Worm (Caenorhabditis elegans) whole organism, L2 larva: ENCODE data around the gene ttr-17.

ENCODE experiments used
- F13H6.1 ChIP-seq: sonication (generic microtip); optimal IDR thresholded peaks from 2 replicates; lab custom pipeline; 2016; ENCODE audit warnings: missing genetic modification characterization, missing compliant biosample characterization
- ZK546.5 ChIP-seq: sonication (generic microtip); optimal IDR thresholded peaks from 2 replicates; lab custom pipeline; 2017; ENCODE audit warnings: missing biosample characterization, missing genetic modification characterization
- ama-1 ChIP-seq: fragments of 150-350 bp; optimal IDR thresholded peaks from 2 replicates; lab custom pipeline; 2018; ENCODE audit warnings: inconsistent platforms
- dmd-4 ChIP-seq: sonication (generic microtip); optimal IDR thresholded peaks from 2 replicates; lab custom pipeline; 2017; ENCODE audit warnings: missing biosample characterization, missing genetic modification characterization
- elt-1 ChIP-seq: fragments of 150-350 bp; optimal IDR thresholded peaks from 2 replicates; lab custom pipeline; 2014; ENCODE audit warnings: missing biosample characterization, missing genetic modification characterization
- elt-3 ChIP-seq: sonication (generic microtip); optimal IDR thresholded peaks from 2 replicates; lab custom pipeline; 2017; ENCODE audit warnings: missing biosample characterization, missing genetic modification characterization
- fos-1 ChIP-seq: fragments of 150-350 bp; optimal IDR thresholded peaks from 2 replicates; lab custom pipeline; 2014; ENCODE audit warnings: missing biosample characterization, missing genetic modification characterization
- lsy-2 ChIP-seq, 2 experiments: fragments of 150-350 bp in 1 of 2; sonication (generic microtip) in 1 of 2; optimal IDR thresholded peaks; 2 replicates each; lab custom pipeline; 2014 to 2017; ENCODE audit warnings: missing biosample characterization in 2 of 2, missing genetic modification characterization in 2 of 2
- nhr-12 ChIP-seq: fragments of 150-350 bp; optimal IDR thresholded peaks from 2 replicates; lab custom pipeline; 2014; ENCODE audit warnings: missing biosample characterization, missing genetic modification characterization
- nhr-237 ChIP-seq: fragments of 150-350 bp; optimal IDR thresholded peaks from 2 replicates; lab custom pipeline; 2014; ENCODE audit warnings: missing biosample characterization, missing genetic modification characterization
- sma-9 ChIP-seq, 2 experiments: fragments of 150-350 bp in 1 of 2; sonication (generic microtip) in 1 of 2; optimal IDR thresholded peaks; 2 replicates each; lab custom pipeline; 2014 to 2016; ENCODE audit warnings: missing genetic modification characterization in 2 of 2, mild to moderate bottlenecking in 1 of 2, missing biosample characterization in 1 of 2, missing compliant biosample characterization in 1 of 2, missing genetic modification reagents in 1 of 2, moderate library complexity in 1 of 2
- unc-39 ChIP-seq: fragments of 150-350 bp; optimal IDR thresholded peaks from 2 replicates; lab custom pipeline; 2014; ENCODE audit warnings: missing biosample characterization, missing genetic modification characterization
- unc-62 ChIP-seq: fragments of 150-350 bp; optimal IDR thresholded peaks from 2 replicates; lab custom pipeline; 2014; ENCODE audit warnings: missing biosample characterization, missing genetic modification reagents, missing genetic modification characterization
- ztf-11 ChIP-seq: sonication (generic microtip); optimal IDR thresholded peaks from 2 replicates; lab custom pipeline; 2017; ENCODE audit warnings: missing biosample characterization, missing genetic modification characterization

DNA sequence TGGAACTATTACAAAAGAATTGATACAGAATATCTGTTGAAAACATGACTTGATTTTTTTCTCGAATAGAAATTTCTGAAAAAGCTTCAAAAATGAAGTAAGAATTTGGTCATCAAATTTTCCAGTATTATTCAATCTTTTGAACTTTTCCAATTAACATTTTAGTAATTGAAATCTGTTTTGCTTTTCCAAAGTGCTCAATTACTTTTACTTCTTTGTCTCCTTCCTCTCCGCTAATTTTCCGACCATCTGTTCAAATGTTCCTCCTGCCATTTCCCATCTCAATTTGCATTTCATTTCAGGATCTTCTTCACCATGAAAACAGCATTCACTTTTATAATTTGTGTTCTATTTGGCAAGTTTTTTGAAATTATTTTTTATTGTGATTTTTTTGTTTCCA lies 18.0 kb downstream of the ttr-17 start, which contains the start of gene F36H1.11:
- TF ChIP-seq elt-1 (no peak), fos-1 (no peak), unc-39 (tag; lab: Kevin White, UChicago) (no peak), lsy-2 (tag; optimal IDR thresholded peaks at IDR 0.05; lab: Kevin White, UChicago) (no peak), ztf-11 (tag; lab: Kevin White, UChicago) (no peak), unc-62 (GFP tag; lab: Kevin White, UChicago) (no peak), ama-1 (lab: Kevin White, UChicago) (no peak), dmd-4 (tag; lab: Kevin White, UChicago) (no peak), nhr-12 (tag; lab: Kevin White, UChicago) (no peak), sma-9 (GFP tag; optimal IDR thresholded peaks at IDR 0.05; lab: Kevin White, UChicago) (no peak), sma-9 (tag; optimal IDR thresholded peaks at IDR 0.05; lab: Kevin White, UChicago) (no peak), F13H6.1 (tag; lab: Kevin White, UChicago) (no peak), nhr-237 (tag; lab: Kevin White, UChicago) (no peak), elt-3 (tag; lab: Kevin White, UChicago) (no peak), ZK546.5 (tag; lab: Kevin White, UChicago) (no peak)
